Fruit fly (Drosophila melanogaster) whole organism, pupa: ENCODE data around the gene Osi15.

Experiments used
- CG10348 ChIP-seq: fragments of 200-800 bp; sonication (Bioruptor generic); IDR thresholded peaks from 2 replicates; pipeline ENCODE4 v1.3.6; 2022; ENCODE audit warnings: missing biosample characterization, missing genetic modification characterization
- CG12605 ChIP-seq: fragments of 200-800 bp; sonication (Bioruptor generic); IDR thresholded peaks from 2 replicates; pipeline ENCODE4 v1.3.6; 2022; ENCODE audit warnings: missing biosample characterization, missing genetic modification characterization
- CG13204 ChIP-seq: fragments of 200-800 bp; sonication (Bioruptor generic); optimal IDR thresholded peaks from 2 replicates; lab custom pipeline; 2018; ENCODE audit warnings: missing biosample characterization, mild to moderate bottlenecking, missing genetic modification characterization, moderate library complexity
- CG14655 ChIP-seq: fragments of 200-800 bp; sonication (Bioruptor generic); optimal IDR thresholded peaks from 3 replicates; lab custom pipeline; 2017; ENCODE audit warnings: mild to moderate bottlenecking, missing biosample characterization, missing genetic modification reagents, missing genetic modification characterization
- CG15710 ChIP-seq: fragments of 200-800 bp; sonication (Bioruptor generic); optimal IDR thresholded peaks from 2 replicates; lab custom pipeline; 2018; ENCODE audit warnings: missing biosample characterization, mild to moderate bottlenecking, missing genetic modification characterization, moderate library complexity
- CG17806 ChIP-seq: fragments of 200-800 bp; sonication (Bioruptor generic); optimal IDR thresholded peaks from 2 replicates; lab custom pipeline; 2018; ENCODE audit warnings: missing biosample characterization, mild to moderate bottlenecking, missing genetic modification characterization, moderate library complexity
- CG32121 ChIP-seq: fragments of 200-800 bp; sonication (Bioruptor generic); IDR thresholded peaks from 2 replicates; pipeline ENCODE4 v1.3.6; 2022; ENCODE audit warnings: missing biosample characterization, missing genetic modification characterization
- CG34367 ChIP-seq: fragments of 200-800 bp; sonication (Bioruptor generic); optimal IDR thresholded peaks from 2 replicates; lab custom pipeline; 2018; ENCODE audit warnings: missing biosample characterization, mild to moderate bottlenecking, missing genetic modification characterization
- CG4496 ChIP-seq: fragments of 200-800 bp; sonication (Bioruptor generic); IDR thresholded peaks from 3 replicates; pipeline ENCODE4 v1.3.6; 2022; ENCODE audit warnings: missing biosample characterization, missing genetic modification characterization
- CG8159 ChIP-seq: fragments of 200-800 bp; sonication (Bioruptor generic); optimal IDR thresholded peaks from 3 replicates; lab custom pipeline; 2018; ENCODE audit warnings: missing biosample characterization, mild to moderate bottlenecking, missing genetic modification characterization, moderate library complexity
- CG8301 ChIP-seq: fragments of 200-800 bp; sonication (Bioruptor generic); optimal IDR thresholded peaks from 2 replicates; lab custom pipeline; 2018; ENCODE audit warnings: missing biosample characterization, mild to moderate bottlenecking, missing genetic modification characterization
- CG9948 ChIP-seq: fragments of 200-800 bp; sonication (Bioruptor generic); optimal IDR thresholded peaks from 2 replicates; lab custom pipeline; 2018; ENCODE audit warnings: missing biosample characterization, mild to moderate bottlenecking, missing genetic modification characterization, moderate library complexity
- D1 ChIP-seq: fragments of 200-800 bp; sonication (Bioruptor generic); optimal IDR thresholded peaks from 2 replicates; lab custom pipeline; 2018; ENCODE audit warnings: missing biosample characterization, mild to moderate bottlenecking, missing genetic modification characterization, moderate library complexity
- EcR ChIP-seq: fragments of 200-800 bp; sonication (Bioruptor generic); optimal IDR thresholded peaks from 3 replicates; lab custom pipeline; 2019; ENCODE audit warnings: missing biosample characterization, missing genetic modification characterization, mild to moderate bottlenecking, moderate library complexity, missing genetic modification reagents
- Ets98B ChIP-seq: fragments of 200-800 bp; sonication (Bioruptor generic); IDR thresholded peaks from 2 replicates; pipeline ENCODE4 v1.3.6; 2022; ENCODE audit warnings: missing biosample characterization, missing genetic modification characterization
- Pif1A ChIP-seq: fragments of 200-800 bp; sonication (Bioruptor generic); optimal IDR thresholded peaks from 3 replicates; lab custom pipeline; 2016; ENCODE audit warnings: missing biosample characterization, missing genetic modification characterization
- Pif1B ChIP-seq: fragments of 200-800 bp; sonication (Bioruptor generic); optimal IDR thresholded peaks from 3 replicates; lab custom pipeline; 2016; ENCODE audit warnings: missing biosample characterization, missing genetic modification characterization
- Snoo ChIP-seq: fragments of 200-800 bp; sonication (Bioruptor generic); optimal IDR thresholded peaks from 3 replicates; lab custom pipeline; 2017; ENCODE audit warnings: missing biosample characterization, mild to moderate bottlenecking, missing genetic modification characterization, inconsistent platforms
- fd96Ca ChIP-seq: fragments of 200-800 bp; sonication (Bioruptor generic); IDR thresholded peaks from 3 replicates; pipeline ENCODE4 v1.3.6; 2022; ENCODE audit warnings: missing biosample characterization, missing genetic modification characterization
- gl ChIP-seq: fragments of 200-800 bp; sonication (Bioruptor generic); optimal IDR thresholded peaks from 2 replicates; lab custom pipeline; 2018; ENCODE audit warnings: missing biosample characterization, mild to moderate bottlenecking, missing genetic modification characterization
- rn ChIP-seq: fragments of 200-800 bp; sonication (Bioruptor generic); IDR thresholded peaks from 2 replicates; pipeline ENCODE4 v1.3.6; 2022; ENCODE audit warnings: missing biosample characterization, missing genetic modification characterization

Gene Osi15

DNA sequence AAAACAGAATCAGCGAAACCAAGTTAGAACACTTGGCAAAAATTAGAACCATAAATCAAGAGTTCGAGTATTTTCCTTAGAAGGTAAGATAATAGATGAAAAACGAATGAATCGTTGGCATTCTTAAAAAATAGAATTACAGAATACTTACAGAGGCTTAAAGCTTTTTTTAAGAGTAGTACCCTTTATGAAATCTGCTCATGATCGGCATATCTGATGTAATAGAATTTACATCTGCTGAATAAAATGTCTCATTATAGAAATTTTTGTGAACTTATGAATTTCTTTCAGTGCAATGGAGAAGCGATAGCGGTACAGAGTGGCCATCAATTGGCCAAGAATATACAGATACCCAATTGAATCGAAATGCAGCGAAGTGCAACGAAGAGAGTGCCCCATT lies 10.2 kb upstream of the Osi15 start, which contains the start of gene Osi13:
Gene Osi13 (plus strand): TSS at position 301 of the 400 bp plus-strand sequence.
- TF ChIP-seq CG17806 (no peak), CG14655 (peak; percentile 10), CG15710 (tag; lab: Kevin White, UChicago) (no peak), CG8301 (tag; lab: Kevin White, UChicago) (peak; percentile 11), Ets98B (no peak), CG10348 (GFP tag; lab: Robert Waterston, UW) (no peak), CG12605 (GFP tag; lab: Robert Waterston, UW) (no peak)

- TF ChIP-seq CG9948 (tag; lab: Kevin White, UChicago) (no peak), rn (no peak), D1 (no peak), CG8301 (tag; lab: Kevin White, UChicago) (no peak), CG32121 (no peak), CG8159 (tag; lab: Kevin White, UChicago) (no peak), CG17806 (no peak), Ets98B (no peak), Pif1B (GFP tag; lab: Kevin White, UChicago) (no peak), gl (no peak), CG12605 (GFP tag; lab: Robert Waterston, UW) (no peak), CG10348 (GFP tag; lab: Robert Waterston, UW) (no peak), Snoo (tag; lab: Kevin White, UChicago) (no peak)
Measured at dm6 chr3R:6294046-6294445, 7.6 kb upstream of the Osi15 start.

DNA sequence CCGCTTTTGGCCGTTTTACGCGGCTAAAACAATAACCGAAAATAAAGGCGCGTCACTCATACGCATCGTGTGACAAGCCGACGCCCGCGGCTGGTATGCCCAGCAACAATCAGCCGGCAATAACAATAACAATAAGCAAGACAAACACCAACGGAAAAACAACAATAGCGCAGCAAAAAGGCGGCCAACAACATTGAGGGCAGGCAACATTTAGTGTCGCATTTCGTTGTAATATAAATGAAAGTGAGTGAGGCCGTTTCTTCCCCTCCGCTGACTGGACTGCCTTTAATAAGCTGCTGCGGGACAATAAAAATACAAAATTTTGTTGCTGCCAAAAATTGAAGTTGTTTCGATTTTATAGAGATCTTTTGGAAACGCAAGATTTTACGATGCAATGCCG lies 4.4 kb upstream of the Osi15 start:
- no peak for TF ChIP-seq EcR (GFP tag; lab: Kevin White, UChicago)
- no peak for TF ChIP-seq Ets98B
- no peak for TF ChIP-seq fd96Ca (GFP tag; lab: Robert Waterston, UW)
- TF ChIP-seq Snoo (tag; lab: Kevin White, UChicago): no peak
- TF ChIP-seq CG15710 (tag; lab: Kevin White, UChicago): no peak
- TF ChIP-seq Pif1A: no peak
- no peak for TF ChIP-seq CG8301 (tag; lab: Kevin White, UChicago)
- TF ChIP-seq CG14655: no peak
- no peak for TF ChIP-seq Pif1B (GFP tag; lab: Kevin White, UChicago)
- TF ChIP-seq CG13204 (GFP tag; lab: Kevin White, UChicago): no peak
- TF ChIP-seq CG8159 (tag; lab: Kevin White, UChicago): no peak
- TF ChIP-seq CG34367 (tag; lab: Kevin White, UChicago): no peak
- no peak for TF ChIP-seq D1
- no peak for TF ChIP-seq CG32121

DNA sequence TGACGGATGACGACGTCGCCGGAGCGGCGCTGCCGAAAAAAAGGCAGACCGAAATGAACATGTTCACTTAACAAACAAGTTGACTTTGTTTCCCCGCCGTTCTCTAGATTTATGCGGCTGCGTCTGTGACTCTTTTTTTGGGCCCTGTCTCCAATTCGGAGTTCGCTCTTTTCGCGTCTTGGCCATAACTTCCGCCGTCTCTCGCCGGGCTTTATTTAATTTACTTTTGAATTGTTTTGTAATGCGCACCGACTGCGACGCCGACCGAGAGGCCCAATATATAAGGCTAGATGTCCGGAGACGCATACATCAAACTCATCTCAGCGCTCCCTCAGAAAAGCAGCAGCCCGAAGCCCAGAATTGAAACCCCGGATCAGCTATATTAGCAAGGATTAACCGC lies 2.8 kb upstream of the Osi15 start, which contains the start of gene Osi14:
Gene Osi14 (plus strand): TSS at position 301 of the 400 bp plus-strand sequence.
- TF ChIP-seq CG32121: no peak
- no peak for TF ChIP-seq D1
- no peak for TF ChIP-seq Pif1A
- no peak for TF ChIP-seq CG8301 (tag; lab: Kevin White, UChicago)
- TF ChIP-seq Pif1B (GFP tag; lab: Kevin White, UChicago): no peak
- TF ChIP-seq CG8159 (tag; lab: Kevin White, UChicago): no peak
- no peak for TF ChIP-seq CG34367 (tag; lab: Kevin White, UChicago)
- TF ChIP-seq CG13204 (GFP tag; lab: Kevin White, UChicago): no peak
- no peak for TF ChIP-seq CG12605 (GFP tag; lab: Robert Waterston, UW)
- no peak for TF ChIP-seq Ets98B
- no peak for TF ChIP-seq CG14655
- TF ChIP-seq CG15710 (tag; lab: Kevin White, UChicago): no peak
- TF ChIP-seq fd96Ca (GFP tag; lab: Robert Waterston, UW): no peak
- no peak for TF ChIP-seq Snoo (tag; lab: Kevin White, UChicago)
- no peak for TF ChIP-seq CG17806
- TF ChIP-seq CG4496 (GFP tag; lab: Robert Waterston, UW): no peak
- no peak for TF ChIP-seq rn
- TF ChIP-seq CG10348 (GFP tag; lab: Robert Waterston, UW): no peak
- no peak for TF ChIP-seq EcR (GFP tag; lab: Kevin White, UChicago)

DNA sequence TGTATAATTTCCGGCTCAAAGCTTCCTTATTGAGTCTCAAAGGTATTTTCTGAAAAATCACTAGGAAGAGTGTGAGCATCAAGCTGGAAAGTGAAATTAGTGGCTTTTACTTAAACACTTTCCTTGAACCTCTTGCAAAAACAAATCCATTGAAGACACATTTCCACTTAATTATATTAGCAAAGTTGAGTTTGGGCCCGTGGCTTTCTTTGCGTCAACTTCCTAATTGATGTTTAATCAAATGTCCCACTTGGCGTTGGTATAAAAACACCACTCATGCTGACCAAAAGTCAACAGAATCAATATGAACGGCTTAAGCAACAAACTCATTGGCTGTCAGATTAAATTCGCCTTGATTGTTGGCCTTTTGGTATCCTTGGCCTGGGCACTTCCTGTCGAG lies 2.1 kb downstream of the Osi15 start, which contains the start of gene CG46396:
Gene CG46396 (plus strand): TSS at position 301 of the 400 bp plus-strand sequence.
- TF ChIP-seq CG10348 (GFP tag; lab: Robert Waterston, UW) (no peak), gl (no peak), Ets98B (no peak), Pif1B (GFP tag; lab: Kevin White, UChicago) (no peak), CG4496 (GFP tag; lab: Robert Waterston, UW) (no peak), rn (no peak), CG32121 (no peak), Snoo (tag; lab: Kevin White, UChicago) (no peak), CG34367 (tag; lab: Kevin White, UChicago) (no peak), CG14655 (no peak), EcR (GFP tag; lab: Kevin White, UChicago) (no peak), CG8159 (tag; lab: Kevin White, UChicago) (no peak), fd96Ca (GFP tag; lab: Robert Waterston, UW) (no peak), CG8301 (tag; lab: Kevin White, UChicago) (no peak), CG12605 (GFP tag; lab: Robert Waterston, UW) (no peak), CG9948 (tag; lab: Kevin White, UChicago) (no peak), CG15710 (tag; lab: Kevin White, UChicago) (no peak), CG13204 (GFP tag; lab: Kevin White, UChicago) (no peak), CG17806 (no peak)

DNA sequence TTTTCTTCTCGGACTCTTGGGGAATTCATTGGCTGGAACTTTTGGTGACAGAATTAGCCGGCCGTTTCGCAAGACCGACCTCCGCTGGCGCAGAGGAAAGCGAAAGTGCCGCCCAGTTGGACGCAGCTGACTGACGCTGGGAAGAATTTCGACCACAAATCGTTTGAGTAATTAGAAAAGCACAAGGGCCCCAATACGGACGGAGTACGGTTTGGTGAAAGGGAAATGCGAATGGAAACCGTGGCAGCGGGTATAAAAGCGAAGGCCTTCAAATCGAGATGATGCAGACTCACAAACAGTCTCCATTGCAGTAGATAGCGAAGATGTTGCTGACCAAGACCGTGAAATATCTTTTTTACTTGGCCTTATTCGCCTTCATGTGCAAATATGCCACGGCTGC lies 3.3 kb downstream of the Osi15 start, which contains the start of gene Osi16:
Gene Osi16 (plus strand): TSS at position 301 of the 400 bp plus-strand sequence.
- TF ChIP-seq EcR (GFP tag; lab: Kevin White, UChicago) (no peak), rn (no peak), CG15710 (tag; lab: Kevin White, UChicago) (no peak), D1 (no peak), CG17806 (no peak)
